Fruit fly (Drosophila melanogaster): ENCODE data around the gene CG31606.

DNA sequence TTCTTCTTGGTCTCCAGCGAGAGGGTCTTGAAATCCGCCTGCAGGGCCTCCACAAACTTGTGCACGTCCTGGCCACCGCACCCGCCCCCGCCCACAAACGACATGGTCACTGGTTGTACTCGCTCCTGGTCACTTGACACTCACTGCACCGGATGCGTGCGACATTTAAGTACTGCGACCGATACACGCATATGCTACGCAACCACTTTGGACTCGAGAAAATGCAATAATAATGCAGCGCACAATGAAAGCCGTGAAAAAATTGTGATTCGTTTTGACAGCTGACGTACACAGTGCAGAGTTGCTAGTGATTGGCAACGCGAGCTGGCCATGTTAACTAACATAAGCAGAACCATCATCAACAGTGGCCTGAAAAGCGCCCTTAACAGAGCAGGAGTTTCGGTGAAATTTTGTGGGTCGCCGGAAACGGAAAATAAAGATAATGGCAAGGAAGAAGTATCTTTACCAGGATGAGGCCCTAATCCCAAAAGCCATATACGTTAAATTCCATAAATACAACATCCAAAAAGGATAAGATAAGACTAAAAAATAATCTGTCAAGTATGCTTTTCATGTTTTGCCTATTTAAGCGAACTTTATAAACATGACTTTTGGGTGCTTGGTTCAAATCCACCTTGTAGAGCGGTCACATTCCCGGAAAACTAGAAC, 23.6 kb upstream of the CG31606 start, which contains the start of the genes mon2 and CG8673:
- TF ChIP-seq h (optimal IDR thresholded peaks at IDR 0.05) (no peak), Sin3A (optimal IDR thresholded peaks at IDR 0.05) (no peak)

Data from Kc167 (cell line).